Fruit fly (Drosophila melanogaster) whole organism, embryonic: ENCODE results near the gene mio.

Experiments used
- Atf-2 ChIP-seq: fragments of 200-800 bp; sonication (Bioruptor generic); optimal IDR thresholded peaks from 2 replicates; lab custom pipeline; 2016; ENCODE audit warnings: missing biosample characterization, missing genetic modification characterization
- CG11093 ChIP-seq: fragments of 200-800 bp; sonication (Bioruptor generic); IDR thresholded peaks from 3 replicates; pipeline ENCODE4 v1.3.6; 2022; ENCODE audit warnings: missing biosample characterization, missing genetic modification characterization
- CG11504 ChIP-seq: fragments of 200-800 bp; sonication (Bioruptor generic); optimal IDR thresholded peaks from 3 replicates; lab custom pipeline; 2019; ENCODE audit warnings: missing biosample characterization, mild to moderate bottlenecking, missing genetic modification characterization, moderate library complexity
- CG11696 ChIP-seq: fragments of 200-800 bp; sonication (Bioruptor generic); IDR thresholded peaks from 2 replicates; pipeline ENCODE4 v1.3.6; 2022; ENCODE audit warnings: missing biosample characterization, missing genetic modification characterization
- CG12219 ChIP-seq: fragments of 200-800 bp; sonication (Bioruptor generic); optimal IDR thresholded peaks from 3 replicates; lab custom pipeline; 2018; ENCODE audit warnings: missing biosample characterization, mild to moderate bottlenecking, missing genetic modification characterization
- CG14441 ChIP-seq: fragments of 200-800 bp; sonication (Bioruptor generic); IDR thresholded peaks from 2 replicates; pipeline ENCODE4 v1.3.6; 2022; ENCODE audit warnings: missing biosample characterization, missing genetic modification characterization
- CG15073 ChIP-seq: fragments of 200-800 bp; sonication (Bioruptor generic); optimal IDR thresholded peaks from 2 replicates; lab custom pipeline; 2016; ENCODE audit warnings: missing biosample characterization, missing genetic modification characterization
- CG16779 ChIP-seq: fragments of 200-800 bp; sonication (Bioruptor generic); IDR thresholded peaks from 2 replicates; pipeline ENCODE4 v1.3.6; 2022; ENCODE audit warnings: missing biosample characterization, missing genetic modification characterization
- CG1832 ChIP-seq: fragments of 200-800 bp; sonication (Bioruptor generic); optimal IDR thresholded peaks from 2 replicates; lab custom pipeline; 2017; ENCODE audit warnings: missing biosample characterization, mild to moderate bottlenecking, missing genetic modification characterization, inconsistent platforms
- CG2116 ChIP-seq: fragments of 200-800 bp; sonication (Bioruptor generic); optimal IDR thresholded peaks from 3 replicates; lab custom pipeline; 2018; ENCODE audit warnings: missing biosample characterization, mild to moderate bottlenecking, missing genetic modification characterization
- CG3163 ChIP-seq: fragments of 200-800 bp; sonication (Bioruptor generic); optimal IDR thresholded peaks from 3 replicates; lab custom pipeline; 2016; ENCODE audit warnings: missing biosample characterization, missing genetic modification characterization
- CG34224 ChIP-seq: fragments of 200-800 bp; sonication (Bioruptor generic); IDR thresholded peaks from 3 replicates; pipeline ENCODE4 v1.3.6; 2022; ENCODE audit warnings: missing biosample characterization, missing genetic modification characterization; ENCODE audit not compliant: partially characterized antibody
- CG3726 ChIP-seq: fragments of 200-800 bp; sonication (Bioruptor generic); IDR thresholded peaks from 3 replicates; pipeline ENCODE4, ENCODE4 v1.3.6; 2022; ENCODE audit warnings: missing biosample characterization, missing genetic modification characterization
- CG4360 ChIP-seq: fragments of 200-800 bp; sonication (Bioruptor generic); IDR thresholded peaks from 2 replicates; pipeline ENCODE4 v1.3.6; 2022; ENCODE audit warnings: missing biosample characterization, missing genetic modification characterization
- CG4820 ChIP-seq: fragments of 200-800 bp; sonication (Bioruptor generic); optimal IDR thresholded peaks from 3 replicates; lab custom pipeline; 2016; ENCODE audit warnings: missing biosample characterization, missing genetic modification characterization
- CG6254 ChIP-seq: fragments of 200-800 bp; sonication (Bioruptor generic); optimal IDR thresholded peaks from 3 replicates; lab custom pipeline; 2017; ENCODE audit warnings: mild to moderate bottlenecking, missing biosample characterization, missing genetic modification reagents, missing genetic modification characterization
- CG6683 ChIP-seq: fragments of 200-800 bp; sonication (Bioruptor generic); optimal IDR thresholded peaks from 2 replicates; lab custom pipeline; 2017; ENCODE audit warnings: missing biosample characterization, mild to moderate bottlenecking, missing genetic modification characterization, missing genetic modification reagents
- CG6689 ChIP-seq: fragments of 200-800 bp; sonication (Bioruptor generic); IDR thresholded peaks from 2 replicates; pipeline ENCODE4 v1.3.6; 2022; ENCODE audit warnings: missing biosample characterization, missing genetic modification characterization
- CG6854 ChIP-seq: fragments of 200-800 bp; sonication (Bioruptor generic); optimal IDR thresholded peaks from 3 replicates; lab custom pipeline; 2017; ENCODE audit warnings: missing biosample characterization, mild to moderate bottlenecking, missing genetic modification characterization
- CG7372 ChIP-seq: fragments of 200-800 bp; sonication (Bioruptor generic); IDR thresholded peaks from 2 replicates; pipeline ENCODE4 v1.3.6; 2022; ENCODE audit warnings: missing biosample characterization, missing genetic modification characterization
- CG7839 ChIP-seq: fragments of 200-800 bp; sonication (Bioruptor generic); optimal IDR thresholded peaks from 3 replicates; lab custom pipeline; 2018; ENCODE audit warnings: missing biosample characterization, mild to moderate bottlenecking, missing genetic modification characterization, moderate library complexity
- CG8089 ChIP-seq: fragments of 200-800 bp; sonication (Bioruptor generic); optimal IDR thresholded peaks from 3 replicates; lab custom pipeline; 2016; ENCODE audit warnings: missing biosample characterization, missing genetic modification characterization
- CG8765 ChIP-seq: fragments of 200-800 bp; sonication (Bioruptor generic); IDR thresholded peaks from 2 replicates; pipeline ENCODE4 v1.3.6; 2022; ENCODE audit warnings: missing biosample characterization, missing genetic modification characterization
- ERR ChIP-seq: fragments of 200-800 bp; sonication (Bioruptor generic); optimal IDR thresholded peaks from 2 replicates; lab custom pipeline; 2016; ENCODE audit warnings: missing biosample characterization, missing genetic modification characterization
- Gsc ChIP-seq: fragments of 200-800 bp; sonication (Bioruptor generic); IDR thresholded peaks from 2 replicates; pipeline ENCODE4 v1.3.6; 2022; ENCODE audit warnings: missing biosample characterization, missing genetic modification characterization
- HLHmδ ChIP-seq: fragments of 200-800 bp; sonication (Bioruptor generic); optimal IDR thresholded peaks from 2 replicates; lab custom pipeline; 2018; ENCODE audit warnings: missing biosample characterization, mild to moderate bottlenecking, missing genetic modification characterization, moderate library complexity
- HmgD ChIP-seq: fragments of 200-800 bp; sonication (Bioruptor generic); optimal IDR thresholded peaks from 3 replicates; lab custom pipeline; 2016; ENCODE audit warnings: missing biosample characterization, missing genetic modification characterization
- HmgZ ChIP-seq: fragments of 200-800 bp; sonication (Bioruptor generic); optimal IDR thresholded peaks from 2 replicates; lab custom pipeline; 2018; ENCODE audit warnings: missing biosample characterization, mild to moderate bottlenecking, missing genetic modification characterization
- Hr3 ChIP-seq: fragments of 200-800 bp; sonication (Bioruptor generic); optimal IDR thresholded peaks from 3 replicates; lab custom pipeline; 2016; ENCODE audit warnings: missing biosample characterization, missing genetic modification characterization
- Jarid2 ChIP-seq: fragments of 200-800 bp; sonication (Bioruptor generic); optimal IDR thresholded peaks from 3 replicates; lab custom pipeline; 2017; ENCODE audit warnings: mild to moderate bottlenecking, missing biosample characterization, missing genetic modification reagents, missing genetic modification characterization
- Kr ChIP-seq: fragments of 200-800 bp; sonication (Bioruptor generic); optimal IDR thresholded peaks from 2 replicates; lab custom pipeline; 2017; ENCODE audit warnings: missing biosample characterization, mild to moderate bottlenecking, missing genetic modification characterization
- Ptx1 ChIP-seq: fragments of 200-800 bp; sonication (Bioruptor generic); IDR thresholded peaks from 2 replicates; pipeline ENCODE4 v1.3.6; 2022; ENCODE audit warnings: missing biosample characterization, missing genetic modification characterization
- Rx ChIP-seq: fragments of 200-800 bp; sonication (Bioruptor generic); IDR thresholded peaks from 2 replicates; pipeline ENCODE4 v1.3.6; 2022; ENCODE audit warnings: missing biosample characterization, missing genetic modification characterization
- Sin3A ChIP-seq: fragments of >200 bp; optimal IDR thresholded peaks from 2 replicates; lab custom pipeline; 2018
- Ssrp ChIP-seq: fragments of 200-800 bp; sonication (Bioruptor generic); optimal IDR thresholded peaks from 2 replicates; lab custom pipeline; 2018; ENCODE audit warnings: missing biosample characterization, mild to moderate bottlenecking, missing genetic modification characterization, moderate library complexity
- Xbp1 ChIP-seq: fragments of 200-800 bp; sonication (Bioruptor generic); optimal IDR thresholded peaks from 3 replicates; lab custom pipeline; 2016; ENCODE audit warnings: missing biosample characterization, mild to moderate bottlenecking, missing genetic modification characterization
- al ChIP-seq: fragments of 200-800 bp; sonication (Bioruptor generic); IDR thresholded peaks from 2 replicates; pipeline ENCODE4 v1.3.6; 2022; ENCODE audit warnings: missing biosample characterization, missing genetic modification characterization
- cas ChIP-seq: fragments of 200-800 bp; sonication (Bioruptor generic); IDR thresholded peaks from 2 replicates; pipeline ENCODE4 v1.3.6; 2022; ENCODE audit warnings: missing biosample characterization, missing genetic modification characterization
- dm ChIP-seq: fragments of 200-800 bp; sonication (Bioruptor generic); optimal IDR thresholded peaks from 3 replicates; lab custom pipeline; 2016; ENCODE audit warnings: missing biosample characterization, missing genetic modification characterization
- esg ChIP-seq: fragments of 200-800 bp; sonication (Bioruptor generic); conservative IDR thresholded peaks from 2 replicates; pipeline ENCODE4 v1.3.6; 2022; ENCODE audit warnings: missing biosample characterization, missing genetic modification characterization
- grau ChIP-seq: fragments of 200-800 bp; optimal IDR thresholded peaks from 3 replicates; lab custom pipeline; 2019; ENCODE audit warnings: missing biosample characterization, mild to moderate bottlenecking, missing genetic modification characterization, moderate library complexity
- grn ChIP-seq: fragments of 200-800 bp; sonication (Bioruptor generic); optimal IDR thresholded peaks from 3 replicates; lab custom pipeline; 2017; ENCODE audit warnings: missing biosample characterization, missing genetic modification characterization
- gsb-n ChIP-seq: fragments of 200-800 bp; sonication (Bioruptor generic); optimal IDR thresholded peaks from 3 replicates; lab custom pipeline; 2018; ENCODE audit warnings: missing biosample characterization, mild to moderate bottlenecking, missing genetic modification characterization
- h ChIP-seq: fragments of >200 bp; optimal IDR thresholded peaks from 2 replicates; lab custom pipeline; 2017
- kni ChIP-seq: fragments of 200-800 bp; sonication (Bioruptor generic); optimal IDR thresholded peaks from 3 replicates; lab custom pipeline; 2017; ENCODE audit warnings: mild to moderate bottlenecking, missing biosample characterization, missing genetic modification reagents, missing genetic modification characterization
- nmo ChIP-seq: fragments of 200-800 bp; sonication (Bioruptor generic); optimal IDR thresholded peaks from 2 replicates; lab custom pipeline; 2018; ENCODE audit warnings: missing biosample characterization, mild to moderate bottlenecking, missing genetic modification characterization, moderate library complexity
- org-1 ChIP-seq: fragments of 200-800 bp; sonication (Bioruptor generic); optimal IDR thresholded peaks from 2 replicates; lab custom pipeline; 2017; ENCODE audit warnings: missing biosample characterization, missing genetic modification characterization
- otp ChIP-seq: fragments of 200-800 bp; sonication (Bioruptor generic); IDR thresholded peaks from 3 replicates; pipeline ENCODE4, ENCODE4 v1.3.6; 2022; ENCODE audit warnings: missing biosample characterization, missing genetic modification characterization
- pb ChIP-seq: fragments of 200-800 bp; sonication (Bioruptor generic); optimal IDR thresholded peaks from 3 replicates; lab custom pipeline; 2016; ENCODE audit warnings: missing biosample characterization, missing genetic modification characterization
- sens-2 ChIP-seq: fragments of 200-800 bp; sonication (Bioruptor generic); IDR thresholded peaks from 2 replicates; pipeline ENCODE4 v1.3.6; 2022; ENCODE audit warnings: missing biosample characterization, missing genetic modification characterization
- sr ChIP-seq: fragments of 200-800 bp; sonication (Bioruptor generic); IDR thresholded peaks from 3 replicates; pipeline ENCODE4 v1.3.6; 2022; ENCODE audit warnings: missing biosample characterization, missing genetic modification characterization
- zfh2 ChIP-seq: fragments of 200-800 bp; sonication (Bioruptor generic); optimal IDR thresholded peaks from 2 replicates; lab custom pipeline; 2016; ENCODE audit warnings: missing biosample characterization, missing genetic modification characterization

The mio gene

DNA sequence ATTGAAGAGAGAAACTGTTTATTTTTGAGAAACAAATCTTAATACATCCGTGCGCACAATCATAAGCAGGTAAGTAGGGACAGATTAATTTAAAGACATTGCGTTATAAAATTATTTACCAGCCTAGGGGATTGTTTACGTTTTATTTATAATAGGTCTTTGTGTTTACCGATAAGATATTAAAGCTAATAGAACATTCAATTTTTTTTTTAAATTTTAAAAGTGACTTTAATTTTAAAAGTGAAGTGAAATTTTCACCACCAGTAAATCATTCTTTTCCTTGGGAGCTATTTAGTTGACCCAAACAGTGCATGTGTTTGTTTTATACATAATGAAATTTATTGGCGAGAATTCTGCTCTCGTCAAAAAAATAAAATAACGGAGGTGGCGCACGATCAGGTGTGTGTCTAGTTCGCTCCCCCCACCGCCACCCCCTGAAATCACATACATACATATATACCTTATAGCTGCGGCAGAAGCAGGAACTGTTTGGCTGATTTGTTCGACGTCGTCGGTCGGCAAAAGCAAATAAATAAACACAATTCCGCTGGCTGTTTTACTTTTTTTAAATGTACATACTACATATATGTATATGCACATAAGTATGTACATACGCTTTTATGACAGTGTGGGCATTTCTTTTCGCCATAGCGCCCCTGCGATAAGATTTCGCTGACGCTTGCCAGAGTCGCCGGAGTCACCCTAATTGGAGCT lies 41.0 kb upstream of the mio start (continued):
- TF ChIP-seq org-1 (GFP tag; lab: Kevin White, UChicago) (peak; percentile 47), ERR (GFP tag; lab: Kevin White, UChicago) (no peak), Ptx1 (GFP tag; lab: Robert Waterston, UW) (peak; percentile 54; the same call in 1 of the 2 replicates), esg (GFP tag; lab: Robert Waterston, UW) (no peak), HmgD (no peak), al (peak; percentile 64), CG6683 (GFP tag; lab: Kevin White, UChicago) (no peak), grn (GFP tag; lab: Kevin White, UChicago) (no peak), Kr (GFP tag; lab: Kevin White, UChicago) (no peak), CG14441 (GFP tag; lab: Robert Waterston, UW) (peak; percentile 27; the same call in 1 of the 2 replicates), CG1832 (GFP tag; lab: Kevin White, UChicago) (no peak), CG34224 (no peak), CG7839 (tag; lab: Kevin White, UChicago) (peak; percentile 76), CG6854 (peak; percentile 28), sr (GFP tag; lab: Robert Waterston, UW) (no peak), sens-2 (GFP tag; lab: Robert Waterston, UW) (no peak), Gsc (GFP tag; lab: Robert Waterston, UW) (no peak), HLHmδ (no peak), dm (GFP tag; lab: Kevin White, UChicago) (no peak), gsb-n (tag; lab: Kevin White, UChicago) (no peak), CG6254 (no peak), h (no peak), CG11093 (GFP tag; lab: Robert Waterston, UW) (no peak), CG2116 (GFP tag; lab: Kevin White, UChicago) (peak; percentile 23), CG8765 (no peak), CG16779 (GFP tag; lab: Robert Waterston, UW) (no peak), Atf-2 (GFP tag; lab: Kevin White, UChicago) (no peak), grau (peak; percentile 77), nmo (GFP tag; lab: Kevin White, UChicago) (peak; percentile 51), CG4360 (GFP tag; lab: Robert Waterston, UW) (no peak), CG8089 (GFP tag; lab: Kevin White, UChicago) (no peak), CG11504 (tag; lab: Kevin White, UChicago) (peak; percentile 70), HmgZ (tag; lab: Kevin White, UChicago) (no peak), zfh2 (GFP tag; lab: Kevin White, UChicago) (peak; percentile 37), Xbp1 (GFP tag; lab: Kevin White, UChicago) (peak; percentile 24), Hr3 (GFP tag; lab: Kevin White, UChicago) (peak; percentile 15), CG7372 (GFP tag; lab: Robert Waterston, UW) (no peak), CG6689 (peak; percentile 29; the same call in 1 of the 2 replicates), CG12219 (GFP tag; lab: Kevin White, UChicago) (no peak), CG11696 (GFP tag; lab: Robert Waterston, UW) (peak; percentile 84), CG3163 (GFP tag; lab: Kevin White, UChicago) (no peak), CG3726 (GFP tag; lab: Robert Waterston, UW) (no peak), Ssrp (tag; lab: Kevin White, UChicago) (peak; percentile 21), CG4820 (GFP tag; lab: Kevin White, UChicago) (no peak), Rx (GFP tag; lab: Robert Waterston, UW) (no peak), CG15073 (GFP tag; lab: Kevin White, UChicago) (no peak), Jarid2 (GFP tag; lab: Kevin White, UChicago) (peak; percentile 15), kni (GFP tag; lab: Kevin White, UChicago) (no peak), Sin3A (lab: Kevin White, UChicago) (no peak), pb (GFP tag; lab: Kevin White, UChicago) (no peak), otp (GFP tag; lab: Robert Waterston, UW) (no peak), cas (GFP tag; lab: Robert Waterston, UW) (no peak)
